Fruit fly (Drosophila melanogaster): ENCODE measurements around the gene CG17328.

DNA sequence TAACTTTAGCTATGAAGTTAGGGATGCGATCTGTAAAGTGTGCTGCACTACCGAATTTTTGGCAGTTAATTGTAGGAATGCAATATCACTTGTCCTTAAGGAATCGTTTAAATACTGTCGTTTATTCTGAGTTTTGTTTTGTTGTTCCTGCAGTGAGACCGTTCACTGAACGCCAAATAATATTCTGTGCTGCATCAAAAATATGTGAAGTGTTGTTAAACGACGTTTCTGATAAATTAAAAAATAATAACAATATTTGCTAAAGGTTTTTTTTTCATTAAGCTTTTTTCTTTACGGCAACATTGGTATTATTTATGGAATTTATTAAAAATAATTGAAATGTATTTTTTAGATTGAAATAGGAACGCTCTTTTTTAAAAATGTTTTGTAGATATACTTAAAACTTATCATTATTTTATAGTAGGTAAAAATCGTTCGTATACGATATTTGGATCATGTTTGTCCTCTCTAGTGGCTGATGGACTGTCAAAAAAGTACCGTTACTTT is 3.1 kb downstream of the CG17328 start, which contains the start of gene GMF:
- TF ChIP-seq Dll (optimal IDR thresholded peaks at IDR 0.05) (no peak), usp (GFP tag; optimal IDR thresholded peaks at IDR 0.05) (no peak), pan (optimal IDR thresholded peaks at IDR 0.05) (no peak)
